Fruit fly (Drosophila melanogaster): ENCODE data around the gene CG34155.
A peak's percentile ranks its signal among the peaks of the same experiment; 100 is the strongest.

DNA sequence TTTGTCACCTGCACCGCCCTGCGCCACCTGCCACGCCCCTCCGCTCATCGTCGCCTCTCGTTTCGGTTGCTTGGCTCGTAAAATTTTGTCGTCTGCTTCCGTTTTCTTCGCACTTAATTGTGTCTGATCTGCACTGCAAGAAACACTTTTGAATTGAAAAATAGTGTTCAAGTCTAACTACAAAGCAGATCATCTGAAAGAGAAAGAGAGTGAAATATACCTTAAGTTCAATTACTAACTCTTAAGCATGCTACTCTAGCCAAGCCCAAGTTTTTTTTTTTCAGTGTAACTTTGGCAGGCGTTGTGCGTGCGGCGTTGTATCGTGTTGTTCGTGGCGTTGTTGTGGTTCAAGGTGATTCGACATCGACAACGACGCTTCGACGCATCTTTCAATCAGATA, 19.8 kb downstream of the CG34155 start:
- peak; percentile 24 for TF ChIP-seq CG7101 (tag; optimal IDR thresholded peaks at IDR 0.05)
- no peak for TF ChIP-seq pad (GFP tag; optimal IDR thresholded peaks at IDR 0.05)
- no peak for TF ChIP-seq tj (GFP tag; optimal IDR thresholded peaks at IDR 0.05)
- no peak for TF ChIP-seq cic (GFP tag; optimal IDR thresholded peaks at IDR 0.05)
- peak; percentile 38 for TF ChIP-seq CG12768 (GFP tag; optimal IDR thresholded peaks at IDR 0.05)
